Worm (Caenorhabditis elegans): ENCODE measurements around the gene inx-7.

The inx-7 gene

DNA sequence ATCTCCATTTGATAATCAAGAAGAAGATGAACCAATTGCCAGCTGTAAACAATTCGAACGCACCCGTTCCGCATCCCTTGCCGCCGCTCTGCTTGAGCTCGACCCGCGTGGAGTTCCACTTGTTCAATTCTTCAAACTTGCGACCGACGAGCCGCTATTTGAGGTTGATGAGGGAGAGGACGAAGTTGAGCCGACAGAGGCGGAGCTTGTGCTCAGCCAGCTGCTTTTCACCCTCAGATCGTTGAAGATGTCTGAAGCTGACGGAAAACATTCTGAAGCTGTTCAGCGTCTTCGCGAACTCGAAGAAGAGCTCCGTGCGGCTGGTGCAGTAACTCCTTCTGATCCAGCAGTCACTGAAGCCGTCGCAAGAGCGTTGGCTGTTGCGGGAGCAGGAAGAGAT, 39.4 kb upstream of the inx-7 start (continued):
- TF ChIP-seq Y53G8AR.9 (GFP tag; conservative IDR thresholded peaks at IDR 0.05) (peak; percentile 53; the same call in 1 of the 2 replicates), madf-10 (tag; optimal IDR thresholded peaks at IDR 0.05) (no peak), snpc-4 (GFP tag; optimal IDR thresholded peaks at IDR 0.05) (no peak), snpc-4 (tag; optimal IDR thresholded peaks at IDR 0.05) (no peak), Y79H2A.3 (GFP tag; conservative IDR thresholded peaks at IDR 0.05) (no peak), let-607 (tag; optimal IDR thresholded peaks at IDR 0.05) (no peak), F57A8.1 (GFP tag; optimal IDR thresholded peaks at IDR 0.05) (no peak), madf-3 (GFP tag; IDR thresholded peaks at IDR 0.05) (0 out of 2 replicates have a peak, but pooled peaks have one; percentile 11), atf-7 (tag; optimal IDR thresholded peaks at IDR 0.05) (no peak), mxl-1 (tag; optimal IDR thresholded peaks at IDR 0.05) (no peak), hrde-1 (tag; optimal IDR thresholded peaks at IDR 0.05; ENCODE audit: borderline replicate concordance) (no peak), F33H1.4 (GFP tag; IDR thresholded peaks at IDR 0.05) (no peak), Y56A3A.18 (GFP tag; IDR thresholded peaks at IDR 0.05) (no peak)

DNA sequence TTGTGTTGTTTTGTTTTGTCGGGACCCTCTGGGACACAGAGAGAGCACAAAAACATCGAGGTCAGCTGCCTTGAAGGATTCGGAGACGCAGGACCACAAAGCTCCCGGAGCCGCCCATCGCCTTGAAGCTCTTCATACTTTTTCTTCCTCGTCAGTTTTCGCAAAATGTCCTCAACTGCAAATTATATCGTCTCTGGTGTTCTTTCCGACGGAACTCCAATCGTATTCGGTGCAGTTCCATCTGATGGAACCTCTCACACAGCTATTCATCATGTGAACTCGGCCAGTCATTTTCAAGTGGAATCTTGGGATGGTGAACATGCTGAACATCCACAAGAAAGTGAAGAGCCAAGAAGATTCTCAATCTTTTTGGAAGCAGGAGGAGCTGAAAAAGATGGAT, 39.0 kb upstream of the inx-7 start:
- no peak for TF ChIP-seq nhr-80 (tag; optimal IDR thresholded peaks at IDR 0.05)
- TF ChIP-seq madf-3 (GFP tag; IDR thresholded peaks at IDR 0.05), result no peak

ce11 chrIV:5983191-5983590, 36.8 kb upstream of the inx-7 start:
- TF ChIP-seq B0035.1 (tag; optimal IDR thresholded peaks at IDR 0.05) (no peak), chd-7 (tag; optimal IDR thresholded peaks at IDR 0.05) (no peak), D2030.7 (GFP tag; IDR thresholded peaks at IDR 0.05) (no peak), attf-5 (GFP tag; optimal IDR thresholded peaks at IDR 0.05) (no peak), unc-130 (GFP tag; optimal IDR thresholded peaks at IDR 0.05) (no peak), ets-4 (GFP tag; optimal IDR thresholded peaks at IDR 0.05) (no peak), pbrm-1 (GFP tag; IDR thresholded peaks at IDR 0.05) (no peak), cebp-1 (GFP tag; IDR thresholded peaks at IDR 0.05) (no peak), cebp-1 (tag; optimal IDR thresholded peaks at IDR 0.05) (no peak), mcd-1 (GFP tag; IDR thresholded peaks at IDR 0.05) (no peak), B0336.3 (GFP tag; IDR thresholded peaks at IDR 0.05) (no peak), akir-1 (GFP tag; optimal IDR thresholded peaks at IDR 0.05) (no peak), sdz-38 (tag; optimal IDR thresholded peaks at IDR 0.05) (no peak), athp-1 (tag; optimal IDR thresholded peaks at IDR 0.05) (no peak), hlh-12 (tag; optimal IDR thresholded peaks at IDR 0.05) (no peak)

DNA sequence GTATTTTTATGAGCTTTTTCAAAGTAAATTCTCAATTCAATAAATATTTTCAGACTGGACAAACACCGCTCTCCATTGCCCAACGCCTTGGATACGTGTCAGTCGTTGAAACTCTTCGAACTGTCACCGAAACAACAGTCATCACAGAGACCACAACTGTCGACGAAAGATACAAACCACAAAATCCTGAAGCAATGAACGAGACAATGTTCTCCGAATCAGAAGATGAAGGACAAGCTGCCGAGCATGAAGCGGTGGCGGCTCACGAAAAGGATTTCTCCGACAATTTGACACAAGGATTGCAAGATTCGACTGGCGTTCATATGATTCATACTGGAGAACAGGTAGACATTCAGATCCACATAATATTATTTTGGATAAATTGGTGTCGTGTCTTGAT, 33.4 kb upstream of the inx-7 start:
- TF ChIP-seq let-607 (tag; optimal IDR thresholded peaks at IDR 0.05), result no peak
- no peak for TF ChIP-seq ceh-100 (GFP tag; IDR thresholded peaks at IDR 0.05)
- no peak for TF ChIP-seq lsl-1 (GFP tag; optimal IDR thresholded peaks at IDR 0.05)
- TF ChIP-seq B0336.3 (GFP tag; IDR thresholded peaks at IDR 0.05), result no peak
- no peak for TF ChIP-seq snpc-1.1 (tag; optimal IDR thresholded peaks at IDR 0.05; ENCODE audit: insufficient read depth)
- TF ChIP-seq die-1 (tag; optimal IDR thresholded peaks at IDR 0.05), result no peak

ce11 chrIV:5977276-5977675, 30.8 kb upstream of the inx-7 start:
- no peak for TF ChIP-seq rpc-1 (optimal IDR thresholded peaks at IDR 0.05)
- no peak for TF ChIP-seq rpc-1 (tag; optimal IDR thresholded peaks at IDR 0.05)
- no peak for TF ChIP-seq lin-54 (GFP tag; optimal IDR thresholded peaks at IDR 0.05)
- TF ChIP-seq B0261.1 (tag; optimal IDR thresholded peaks at IDR 0.05), result no peak
- no peak for TF ChIP-seq snpc-1.3 (tag; optimal IDR thresholded peaks at IDR 0.05; ENCODE audit: insufficient read depth)
- TF ChIP-seq ceh-79 (tag; optimal IDR thresholded peaks at IDR 0.05), result no peak
- TF ChIP-seq madf-10 (tag; optimal IDR thresholded peaks at IDR 0.05), result no peak
- no peak for TF ChIP-seq Y95B8A.8 (GFP tag; IDR thresholded peaks at IDR 0.05)
- TF ChIP-seq lir-1 (GFP tag; conservative IDR thresholded peaks at IDR 0.05), result no peak
